Fruit fly (Drosophila melanogaster): ENCODE results near the gene hiro.

hiro gene

dm6 chr3L:666544-666943 is 21.2 kb downstream of the hiro start:
- no peak for TF ChIP-seq pan (optimal IDR thresholded peaks at IDR 0.05)
- TF ChIP-seq usp (GFP tag; optimal IDR thresholded peaks at IDR 0.05) = no peak
- no peak for TF ChIP-seq EcR (GFP tag; optimal IDR thresholded peaks at IDR 0.05)
- TF ChIP-seq Dll (optimal IDR thresholded peaks at IDR 0.05) = no peak

- no peak for TF ChIP-seq CG8478 (optimal IDR thresholded peaks at IDR 0.05)
Measured at dm6 chr3L:663880-664279, 23.9 kb downstream of the hiro start.

- TF ChIP-seq psq (optimal IDR thresholded peaks at IDR 0.05) (no peak), pan (optimal IDR thresholded peaks at IDR 0.05) (no peak), CG8478 (optimal IDR thresholded peaks at IDR 0.05) (no peak), EcR (GFP tag; optimal IDR thresholded peaks at IDR 0.05) (no peak), Dll (optimal IDR thresholded peaks at IDR 0.05) (no peak), usp (GFP tag; optimal IDR thresholded peaks at IDR 0.05) (no peak)
Measured at dm6 chr3L:660314-661075, 27.3 kb downstream of the hiro start.

dm6 chr3L:658279-658678 is 29.5 kb downstream of the hiro start:
- TF ChIP-seq psq (optimal IDR thresholded peaks at IDR 0.05) (no peak), usp (GFP tag; optimal IDR thresholded peaks at IDR 0.05) (no peak), Dll (optimal IDR thresholded peaks at IDR 0.05) (no peak), pan (optimal IDR thresholded peaks at IDR 0.05) (no peak), CG8478 (optimal IDR thresholded peaks at IDR 0.05) (no peak), EcR (GFP tag; optimal IDR thresholded peaks at IDR 0.05) (no peak)

dm6 chr3L:654019-654418 is 33.7 kb downstream of the hiro start, which contains the start of the genes MED30 and Rev1:
TSS of gene MED30 (minus strand) at chr3L:654089.
TSS of gene Rev1 (plus strand) at chr3L:654363.
- TF ChIP-seq EcR (GFP tag; optimal IDR thresholded peaks at IDR 0.05) = no peak
- TF ChIP-seq usp (GFP tag; optimal IDR thresholded peaks at IDR 0.05) = no peak
- no peak for TF ChIP-seq pan (optimal IDR thresholded peaks at IDR 0.05)
- TF ChIP-seq CG8478 (optimal IDR thresholded peaks at IDR 0.05) = no peak
- TF ChIP-seq Dll (optimal IDR thresholded peaks at IDR 0.05) = no peak
- no peak for TF ChIP-seq psq (optimal IDR thresholded peaks at IDR 0.05)

dm6 chr3L:652637-653036 is 35.1 kb downstream of the hiro start, which contains the start of gene CG3402:
TSS of gene CG3402 (minus strand) at chr3L:652881.
- no peak for TF ChIP-seq Dll (optimal IDR thresholded peaks at IDR 0.05)
- TF ChIP-seq usp (GFP tag; optimal IDR thresholded peaks at IDR 0.05) = no peak
- TF ChIP-seq CG8478 (optimal IDR thresholded peaks at IDR 0.05) = no peak
- TF ChIP-seq pan (optimal IDR thresholded peaks at IDR 0.05) = no peak
- TF ChIP-seq EcR (GFP tag; optimal IDR thresholded peaks at IDR 0.05) = no peak
- no peak for TF ChIP-seq psq (optimal IDR thresholded peaks at IDR 0.05)

dm6 chr3L:649025-649769 is 38.6 kb downstream of the hiro start:
- no peak for TF ChIP-seq psq (optimal IDR thresholded peaks at IDR 0.05)
- TF ChIP-seq Dll (optimal IDR thresholded peaks at IDR 0.05) = peak; percentile 50

dm6 chr3L:648155-649024 is 39.4 kb downstream of the hiro start, which contains the start of gene Gale:
TSS of gene Gale (plus strand) at chr3L:648555.
- TF ChIP-seq pan (optimal IDR thresholded peaks at IDR 0.05) (no peak), psq (optimal IDR thresholded peaks at IDR 0.05) (no peak), CG8478 (optimal IDR thresholded peaks at IDR 0.05) (no peak), Dll (optimal IDR thresholded peaks at IDR 0.05) (no peak), EcR (GFP tag; optimal IDR thresholded peaks at IDR 0.05) (no peak), usp (GFP tag; optimal IDR thresholded peaks at IDR 0.05) (no peak)

dm6 chr3L:647529-647928 is 40.2 kb downstream of the hiro start:
- TF ChIP-seq usp (GFP tag; optimal IDR thresholded peaks at IDR 0.05) (no peak), psq (optimal IDR thresholded peaks at IDR 0.05) (no peak), pan (optimal IDR thresholded peaks at IDR 0.05) (no peak), CG8478 (optimal IDR thresholded peaks at IDR 0.05) (no peak), Dll (optimal IDR thresholded peaks at IDR 0.05) (no peak), EcR (GFP tag; optimal IDR thresholded peaks at IDR 0.05) (no peak)

- TF ChIP-seq psq (optimal IDR thresholded peaks at IDR 0.05) (no peak), pan (optimal IDR thresholded peaks at IDR 0.05) (no peak), CG8478 (optimal IDR thresholded peaks at IDR 0.05) (no peak)
Measured at dm6 chr3L:645426-646036, 42.2 kb downstream of the hiro start.

dm6 chr3L:644111-644718 is 43.5 kb downstream of the hiro start:
- TF ChIP-seq EcR (GFP tag; optimal IDR thresholded peaks at IDR 0.05) = no peak
- TF ChIP-seq pan (optimal IDR thresholded peaks at IDR 0.05) = no peak
- no peak for TF ChIP-seq CG8478 (optimal IDR thresholded peaks at IDR 0.05)
- no peak for TF ChIP-seq usp (GFP tag; optimal IDR thresholded peaks at IDR 0.05)
- no peak for TF ChIP-seq psq (optimal IDR thresholded peaks at IDR 0.05)
- TF ChIP-seq Dll (optimal IDR thresholded peaks at IDR 0.05) = no peak
